In the genomic region with DNA sequence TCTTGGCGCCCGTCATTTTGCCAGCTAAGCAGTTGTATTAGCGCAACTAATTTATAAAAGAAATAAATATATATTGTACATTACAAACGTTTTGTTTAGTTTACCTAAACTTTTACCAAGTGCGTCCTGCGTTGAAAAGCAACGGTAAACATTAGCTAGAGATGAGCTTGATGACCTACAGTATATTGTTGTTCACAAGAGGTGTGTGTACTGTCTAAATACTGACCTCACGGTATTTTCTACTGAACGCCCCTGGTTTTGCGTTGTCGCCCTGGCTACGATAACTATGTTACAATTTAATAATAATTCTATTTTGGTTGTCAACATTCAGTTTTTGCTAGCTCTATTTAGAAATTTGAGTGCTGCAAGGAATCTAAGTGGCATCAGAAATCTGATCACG, we compare ENCODE assay signal across 1 fruit fly cellular context.
A peak's percentile ranks its signal among the peaks of the same experiment; 100 is the strongest.
TF ChIP-seq lines count a peak whose summit lies in the region.

A gene (plus strand): TSS at position 262 of the 400 bp plus-strand sequence.

TF ChIP-seq in whole organism, embryonic, 481 proteins besides CTCF, POLR2A, EP300 and RAD21 (continued from another document and continues in another):
- TF ChIP-seq Trl (optimal IDR thresholded peaks at IDR 0.05; lab: Kevin White, UChicago) (no peak), Trl (GFP tag; optimal IDR thresholded peaks at IDR 0.05; lab: Kevin White, UChicago) (no peak), nau (GFP tag; optimal IDR thresholded peaks at IDR 0.05; lab: Kevin White, UChicago) (no peak), CG3163 (GFP tag; optimal IDR thresholded peaks at IDR 0.05; lab: Kevin White, UChicago) (no peak), otp (GFP tag; IDR thresholded peaks at IDR 0.05; lab: Robert Waterston, UW) (no peak), CG42726 (GFP tag; IDR thresholded peaks at IDR 0.05; lab: Robert Waterston, UW; ENCODE audit: partially characterized antibody) (peak; percentile 42; the same call in 1 of the 2 replicates), tna (GFP tag; IDR thresholded peaks at IDR 0.05; lab: Robert Waterston, UW; ENCODE audit: partially characterized antibody) (peak; percentile 31; the same call in 1 of the 2 replicates), CrebB (tag; optimal IDR thresholded peaks at IDR 0.05; lab: Kevin White, UChicago) (no peak), CG4707 (GFP tag; optimal IDR thresholded peaks at IDR 0.05; lab: Kevin White, UChicago) (no peak), CG11085 (GFP tag; IDR thresholded peaks at IDR 0.05; lab: Robert Waterston, UW) (no peak), E2f1 (GFP tag; IDR thresholded peaks at IDR 0.05; lab: Robert Waterston, UW) (no peak), CG4617 (GFP tag; optimal IDR thresholded peaks at IDR 0.05; lab: Kevin White, UChicago; ENCODE audit: borderline replicate concordance) (peak; percentile 69), hkb (optimal IDR thresholded peaks at IDR 0.05; lab: Kevin White, UChicago) (no peak), hkb (GFP tag; IDR thresholded peaks at IDR 0.05; lab: Robert Waterston, UW) (0 out of 2 replicates have a peak, but pooled peaks have one; percentile 13), Xbp1 (GFP tag; optimal IDR thresholded peaks at IDR 0.05; lab: Kevin White, UChicago) (peak; percentile 51), Taf1 (GFP tag; IDR thresholded peaks at IDR 0.05; lab: Robert Waterston, UW) (no peak), CG4820 (GFP tag; optimal IDR thresholded peaks at IDR 0.05; lab: Kevin White, UChicago) (no peak), Awh (GFP tag; IDR thresholded peaks at IDR 0.05; lab: Robert Waterston, UW) (no peak), Hsf (GFP tag; optimal IDR thresholded peaks at IDR 0.05; lab: Kevin White, UChicago) (peak; percentile 28), CG17612 (GFP tag; IDR thresholded peaks at IDR 0.05; lab: Robert Waterston, UW) (no peak), CG10321 (GFP tag; IDR thresholded peaks at IDR 0.05; lab: Robert Waterston, UW) (peak; percentile 18; the same call in 1 of the 2 replicates), chn (GFP tag; optimal IDR thresholded peaks at IDR 0.05; lab: Kevin White, UChicago) (no peak), unc-4 (GFP tag; IDR thresholded peaks at IDR 0.05; lab: Robert Waterston, UW; ENCODE audit: partially characterized antibody) (peak; percentile 56; the same call in 1 of the 2 replicates), sob (GFP tag; IDR thresholded peaks at IDR 0.05; lab: Robert Waterston, UW) (peak; percentile 16; the same call in 1 of the 2 replicates), Hand (GFP tag; optimal IDR thresholded peaks at IDR 0.05; lab: Kevin White, UChicago) (no peak), NC2α (GFP tag; optimal IDR thresholded peaks at IDR 0.05; lab: Kevin White, UChicago) (no peak), Atf3 (GFP tag; optimal IDR thresholded peaks at IDR 0.05; lab: Kevin White, UChicago) (no peak), sqz (GFP tag; optimal IDR thresholded peaks at IDR 0.05; lab: Kevin White, UChicago) (no peak), bbx (GFP tag; IDR thresholded peaks at IDR 0.05; lab: Robert Waterston, UW; ENCODE audit: partially characterized antibody) (peak; percentile 60), maf-S (GFP tag; optimal IDR thresholded peaks at IDR 0.05; lab: Kevin White, UChicago) (no peak), Stat92E (GFP tag; optimal IDR thresholded peaks at IDR 0.05; lab: Kevin White, UChicago) (no peak), ewg (GFP tag; optimal IDR thresholded peaks at IDR 0.05; lab: Kevin White, UChicago) (no peak), CG2120 (GFP tag; optimal IDR thresholded peaks at IDR 0.05; lab: Kevin White, UChicago) (peak; percentile 62), org-1 (GFP tag; optimal IDR thresholded peaks at IDR 0.05; lab: Kevin White, UChicago) (no peak), CG9932 (GFP tag; IDR thresholded peaks at IDR 0.05; lab: Robert Waterston, UW) (peak; percentile 70), Dref (GFP tag; IDR thresholded peaks at IDR 0.05; lab: Robert Waterston, UW) (peak; percentile 60), bsh (GFP tag; optimal IDR thresholded peaks at IDR 0.05; lab: Kevin White, UChicago) (no peak), nerfin-2 (GFP tag; IDR thresholded peaks at IDR 0.05; lab: Robert Waterston, UW; ENCODE audit: partially characterized antibody) (no peak), insv (GFP tag; optimal IDR thresholded peaks at IDR 0.05; lab: Kevin White, UChicago) (no peak), rib (GFP tag; IDR thresholded peaks at IDR 0.05; lab: Robert Waterston, UW) (no peak), CG4282 (GFP tag; optimal IDR thresholded peaks at IDR 0.05; lab: Kevin White, UChicago) (no peak), CG30020 (tag; optimal IDR thresholded peaks at IDR 0.05; lab: Kevin White, UChicago) (peak; percentile 8), sd (tag; optimal IDR thresholded peaks at IDR 0.05; lab: Kevin White, UChicago) (no peak), CG14965 (GFP tag; optimal IDR thresholded peaks at IDR 0.05; lab: Kevin White, UChicago; ENCODE audit: borderline replicate concordance) (no peak), CG10543 (GFP tag; optimal IDR thresholded peaks at IDR 0.05; lab: Kevin White, UChicago) (no peak), D (optimal IDR thresholded peaks at IDR 0.05; lab: Kevin White, UChicago) (no peak), D (GFP tag; optimal IDR thresholded peaks at IDR 0.05; lab: Kevin White, UChicago) (no peak), NK7.1 (GFP tag; optimal IDR thresholded peaks at IDR 0.05; lab: Kevin White, UChicago) (no peak), Dek (tag; optimal IDR thresholded peaks at IDR 0.05; lab: Kevin White, UChicago) (no peak), CHES-1-like (GFP tag; optimal IDR thresholded peaks at IDR 0.05; lab: Kevin White, UChicago) (peak; percentile 0), CG12219 (GFP tag; optimal IDR thresholded peaks at IDR 0.05; lab: Kevin White, UChicago) (no peak), dpn (GFP tag; optimal IDR thresholded peaks at IDR 0.05; lab: Kevin White, UChicago) (peak in 1 of 2 experiments; percentile 55), CG32772 (GFP tag; IDR thresholded peaks at IDR 0.05; lab: Robert Waterston, UW) (0 out of 2 replicates have a peak, but pooled peaks have one; percentile 6), CG13296 (GFP tag; optimal IDR thresholded peaks at IDR 0.05; lab: Kevin White, UChicago) (no peak), CG12769 (tag; optimal IDR thresholded peaks at IDR 0.05; lab: Kevin White, UChicago) (peak; percentile 8), Dbx (GFP tag; IDR thresholded peaks at IDR 0.05; lab: Robert Waterston, UW) (peak; percentile 63; the same call in 2 of the 3 replicates), CG12299 (tag; optimal IDR thresholded peaks at IDR 0.05; lab: Kevin White, UChicago) (no peak), unpg (GFP tag; optimal IDR thresholded peaks at IDR 0.05; lab: Kevin White, UChicago) (no peak), Dip2 (GFP tag; IDR thresholded peaks at IDR 0.05; lab: Robert Waterston, UW) (no peak), Adf1 (GFP tag; IDR thresholded peaks at IDR 0.05; lab: Robert Waterston, UW) (no peak), CG15073 (GFP tag; optimal IDR thresholded peaks at IDR 0.05; lab: Kevin White, UChicago) (no peak), mld (GFP tag; IDR thresholded peaks at IDR 0.05; lab: Robert Waterston, UW; ENCODE audit: partially characterized antibody) (no peak), CG11723 (GFP tag; optimal IDR thresholded peaks at IDR 0.05; lab: Kevin White, UChicago) (no peak), usp (GFP tag; optimal IDR thresholded peaks at IDR 0.05; lab: Kevin White, UChicago) (no peak), CG2129 (GFP tag; IDR thresholded peaks at IDR 0.05; lab: Robert Waterston, UW; ENCODE audit: partially characterized antibody) (no peak), Nf-YA (GFP tag; IDR thresholded peaks at IDR 0.05; lab: Robert Waterston, UW) (no peak), CG9817 (tag; optimal IDR thresholded peaks at IDR 0.05; lab: Kevin White, UChicago) (peak; percentile 0), CG34422 (GFP tag; IDR thresholded peaks at IDR 0.05; lab: Robert Waterston, UW) (no peak), CG14014 (GFP tag; IDR thresholded peaks at IDR 0.05; lab: Robert Waterston, UW) (no peak), Oaz (GFP tag; IDR thresholded peaks at IDR 0.05; lab: Robert Waterston, UW) (no peak), btn (GFP tag; optimal IDR thresholded peaks at IDR 0.05; lab: Kevin White, UChicago) (no peak), schlank (tag; optimal IDR thresholded peaks at IDR 0.05; lab: Kevin White, UChicago) (no peak), Camta (GFP tag; optimal IDR thresholded peaks at IDR 0.05; lab: Kevin White, UChicago) (no peak), sug (tag; optimal IDR thresholded peaks at IDR 0.05; lab: Kevin White, UChicago) (peak; percentile 29), exex (tag; optimal IDR thresholded peaks at IDR 0.05; lab: Kevin White, UChicago) (no peak), oc (tag; optimal IDR thresholded peaks at IDR 0.05; lab: Kevin White, UChicago) (no peak), Asciz (GFP tag; optimal IDR thresholded peaks at IDR 0.05; lab: Kevin White, UChicago) (no peak), CG13775 (GFP tag; optimal IDR thresholded peaks at IDR 0.05; lab: Kevin White, UChicago) (peak; percentile 23), Atf-2 (GFP tag; optimal IDR thresholded peaks at IDR 0.05; lab: Kevin White, UChicago) (no peak), salm (tag; optimal IDR thresholded peaks at IDR 0.05; lab: Kevin White, UChicago) (no peak), prd (optimal IDR thresholded peaks at IDR 0.05; lab: Kevin White, UChicago) (no peak), prd (GFP tag; IDR thresholded peaks at IDR 0.05; lab: Robert Waterston, UW) (peak; percentile 43; the same call in 1 of the 3 replicates), CG2202 (tag; optimal IDR thresholded peaks at IDR 0.05; lab: Kevin White, UChicago) (no peak), CG7372 (GFP tag; IDR thresholded peaks at IDR 0.05; lab: Robert Waterston, UW) (no peak), da (GFP tag; optimal IDR thresholded peaks at IDR 0.05; lab: Kevin White, UChicago) (no peak), mam (GFP tag; optimal IDR thresholded peaks at IDR 0.05; lab: Kevin White, UChicago) (peak; percentile 45), CG12155 (GFP tag; optimal IDR thresholded peaks at IDR 0.05; lab: Kevin White, UChicago) (peak; percentile 50), CG10565 (GFP tag; optimal IDR thresholded peaks at IDR 0.05; lab: Kevin White, UChicago) (no peak), CG10462 (GFP tag; optimal IDR thresholded peaks at IDR 0.05; lab: Kevin White, UChicago) (peak; percentile 68), zfh2 (GFP tag; optimal IDR thresholded peaks at IDR 0.05; lab: Kevin White, UChicago) (peak; percentile 48), CG11093 (GFP tag; IDR thresholded peaks at IDR 0.05; lab: Robert Waterston, UW) (no peak), fd64A (GFP tag; optimal IDR thresholded peaks at IDR 0.05; lab: Kevin White, UChicago) (no peak), CG33557 (GFP tag; optimal IDR thresholded peaks at IDR 0.05; lab: Kevin White, UChicago) (no peak), onecut (GFP tag; IDR thresholded peaks at IDR 0.05; lab: Robert Waterston, UW) (no peak), dmrt99B (tag; optimal IDR thresholded peaks at IDR 0.05; lab: Kevin White, UChicago) (no peak), esg (GFP tag; conservative IDR thresholded peaks at IDR 0.05; lab: Robert Waterston, UW) (no peak), CG43689 (GFP tag; IDR thresholded peaks at IDR 0.05; lab: Robert Waterston, UW) (no peak), psq (GFP tag; optimal IDR thresholded peaks at IDR 0.05; lab: Kevin White, UChicago) (no peak), CG11560 (tag; IDR thresholded peaks at IDR 0.05; lab: Robert Waterston, UW) (no peak; the same call in 1 of the 3 replicates), zf30C (GFP tag; optimal IDR thresholded peaks at IDR 0.05; lab: Kevin White, UChicago) (no peak), BtbVII (GFP tag; optimal IDR thresholded peaks at IDR 0.05; lab: Kevin White, UChicago) (no peak), Max (GFP tag; optimal IDR thresholded peaks at IDR 0.05; lab: Kevin White, UChicago) (peak; percentile 34), ssp (GFP tag; IDR thresholded peaks at IDR 0.05; lab: Robert Waterston, UW) (no peak), ttk (GFP tag; IDR thresholded peaks at IDR 0.05; lab: Robert Waterston, UW) (no peak), fd102C (GFP tag; optimal IDR thresholded peaks at IDR 0.05; lab: Kevin White, UChicago) (no peak), ase (GFP tag; IDR thresholded peaks at IDR 0.05; lab: Robert Waterston, UW) (no peak), Hr3 (GFP tag; optimal IDR thresholded peaks at IDR 0.05; lab: Kevin White, UChicago) (peak; percentile 10), CG9727 (GFP tag; optimal IDR thresholded peaks at IDR 0.05; lab: Kevin White, UChicago) (no peak), Usf (GFP tag; optimal IDR thresholded peaks at IDR 0.05; lab: Kevin White, UChicago) (no peak), H15 (GFP tag; IDR thresholded peaks at IDR 0.05; lab: Robert Waterston, UW) (no peak), CG2875 (GFP tag; optimal IDR thresholded peaks at IDR 0.05; lab: Kevin White, UChicago) (no peak), CG9215 (GFP tag; IDR thresholded peaks at IDR 0.05; lab: Robert Waterston, UW) (no peak), tll (GFP tag; optimal IDR thresholded peaks at IDR 0.05; lab: Kevin White, UChicago) (no peak), Vsx1 (GFP tag; optimal IDR thresholded peaks at IDR 0.05; lab: Kevin White, UChicago) (no peak), CG10209 (GFP tag; optimal IDR thresholded peaks at IDR 0.05; lab: Kevin White, UChicago) (no peak), CG16779 (GFP tag; IDR thresholded peaks at IDR 0.05; lab: Robert Waterston, UW) (no peak), Hr51 (GFP tag; optimal IDR thresholded peaks at IDR 0.05; lab: Kevin White, UChicago) (peak in 1 of 2 experiments; percentile 8), CG15011 (GFP tag; optimal IDR thresholded peaks at IDR 0.05; lab: Kevin White, UChicago) (no peak), Bteb2 (GFP tag; optimal IDR thresholded peaks at IDR 0.05; lab: Kevin White, UChicago) (peak; percentile 21), CG14710 (tag; optimal IDR thresholded peaks at IDR 0.05; lab: Kevin White, UChicago) (peak; percentile 47), CG17385 (GFP tag; optimal IDR thresholded peaks at IDR 0.05; lab: Kevin White, UChicago) (no peak), Dp (GFP tag; optimal IDR thresholded peaks at IDR 0.05; lab: Kevin White, UChicago) (peak; percentile 53), D19A (tag; optimal IDR thresholded peaks at IDR 0.05; lab: Kevin White, UChicago) (no peak), CG10267 (tag; optimal IDR thresholded peaks at IDR 0.05; lab: Kevin White, UChicago) (peak; percentile 44), CG4730 (GFP tag; IDR thresholded peaks at IDR 0.05; lab: Robert Waterston, UW) (no peak), H2.0 (GFP tag; IDR thresholded peaks at IDR 0.05; lab: Robert Waterston, UW) (no peak), Sry-δ (GFP tag; optimal IDR thresholded peaks at IDR 0.05; lab: Kevin White, UChicago) (peak; percentile 88), ci (GFP tag; IDR thresholded peaks at IDR 0.05; lab: Robert Waterston, UW) (peak; percentile 37; the same call in 1 of the 3 replicates), Fer2 (tag; optimal IDR thresholded peaks at IDR 0.05; lab: Kevin White, UChicago) (no peak), Antp (GFP tag; optimal IDR thresholded peaks at IDR 0.05; lab: Kevin White, UChicago) (peak; percentile 46)
